Worm (Caenorhabditis elegans): Measurements from ENCODE around the gene C04G6.4.

C04G6.4 gene

DNA sequence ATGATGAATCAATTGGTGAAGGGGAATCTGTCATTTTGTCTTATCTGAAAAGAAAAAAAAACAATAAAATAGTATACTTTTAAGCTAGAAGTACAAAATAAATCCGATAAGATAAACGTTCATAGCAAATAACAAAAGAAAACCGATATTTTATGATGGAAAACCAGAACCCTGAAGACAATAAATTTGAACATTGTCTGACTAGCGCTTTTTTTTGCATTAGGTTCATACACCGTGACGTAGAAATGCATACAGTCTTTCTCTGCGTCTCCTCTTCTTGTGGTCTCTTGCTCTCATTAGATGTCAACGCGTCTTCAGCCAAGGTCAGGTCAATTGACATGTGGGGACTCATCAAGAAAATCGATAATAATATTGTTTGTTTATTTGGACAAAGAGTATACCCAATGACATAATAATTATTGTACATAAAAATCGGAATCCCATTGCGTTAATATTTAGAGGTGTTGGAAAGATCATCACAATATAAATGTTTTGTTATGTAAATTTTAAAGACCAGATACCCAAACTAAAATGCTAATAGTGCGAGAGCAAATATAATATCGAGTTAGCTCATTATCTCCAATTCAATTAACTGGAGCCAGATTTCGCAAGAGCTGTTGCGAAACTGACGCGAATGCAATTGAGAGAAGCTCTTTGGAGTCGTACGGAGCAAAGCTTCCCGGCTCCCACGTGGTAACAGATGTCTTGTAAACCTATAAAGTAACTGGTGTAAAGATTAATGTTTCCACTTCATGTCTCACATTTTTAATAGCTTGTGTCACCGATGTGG lies 1.9 kb downstream of the C04G6.4 start, which contains the start of gene dsh-2 (continued):
- TF ChIP-seq ceh-90 (tag; optimal IDR thresholded peaks at IDR 0.05) (peak; percentile 10), nhr-47 (tag; optimal IDR thresholded peaks at IDR 0.05) (peak; percentile 48), dpl-1 (GFP tag; optimal IDR thresholded peaks at IDR 0.05) (peak; percentile 69 to 83 (median 81)), lsy-2 (tag; optimal IDR thresholded peaks at IDR 0.05) (peak; percentile 72 to 76), zip-4 (GFP tag; optimal IDR thresholded peaks at IDR 0.05) (no peak), dsc-1 (tag; optimal IDR thresholded peaks at IDR 0.05) (no peak), skn-1 (tag; optimal IDR thresholded peaks at IDR 0.05) (peak; percentile 9), snu-23 (GFP tag; optimal IDR thresholded peaks at IDR 0.05) (peak; percentile 74), fkh-8 (tag; optimal IDR thresholded peaks at IDR 0.05) (no peak), mdl-1 (tag; optimal IDR thresholded peaks at IDR 0.05) (peak in 1 of 2 experiments; percentile 62), lin-14 (GFP tag; optimal IDR thresholded peaks at IDR 0.05) (peak; percentile 64), lin-35 (GFP tag; optimal IDR thresholded peaks at IDR 0.05) (peak; percentile 68 to 92), tbx-2 (tag; optimal IDR thresholded peaks at IDR 0.05) (peak; percentile 43), ztf-11 (tag; optimal IDR thresholded peaks at IDR 0.05) (peak in 1 of 2 experiments; percentile 10), blmp-1 (tag; optimal IDR thresholded peaks at IDR 0.05) (peak; percentile 69), efl-1 (optimal IDR thresholded peaks at IDR 0.05) (peak; percentile 72 to 82), efl-1 (GFP tag; optimal IDR thresholded peaks at IDR 0.05 in 1 of 2) (peak; percentile 82 to 98), rnt-1 (tag; optimal IDR thresholded peaks at IDR 0.05) (peak; percentile 45), aha-1 (tag; optimal IDR thresholded peaks at IDR 0.05) (no peak), nhr-77 (tag; optimal IDR thresholded peaks at IDR 0.05) (peak; percentile 32), C16A3.4 (tag; optimal IDR thresholded peaks at IDR 0.05) (peak; percentile 52), nhr-19 (GFP tag; conservative IDR thresholded peaks at IDR 0.05) (peak; percentile 30), swsn-7 (tag; optimal IDR thresholded peaks at IDR 0.05) (peak; percentile 40), grh-1 (GFP tag; IDR thresholded peaks at IDR 0.05) (peak; percentile 35; the same call in 1 of the 2 replicates), elt-3 (tag; optimal IDR thresholded peaks at IDR 0.05) (peak in 3 of 6 experiments; percentile 36 to 51 (median 41)), nhr-12 (tag; optimal IDR thresholded peaks at IDR 0.05) (no peak), mep-1 (tag; optimal IDR thresholded peaks at IDR 0.05) (peak; percentile 91), ceh-82 (tag; optimal IDR thresholded peaks at IDR 0.05) (peak in 1 of 3 experiments; percentile 15), elt-2 (tag; optimal IDR thresholded peaks at IDR 0.05) (peak; percentile 84), xbp-1 (tag; optimal IDR thresholded peaks at IDR 0.05) (peak; percentile 42), aly-2 (tag; optimal IDR thresholded peaks at IDR 0.05) (peak; percentile 32), nhr-20 (tag; optimal IDR thresholded peaks at IDR 0.05) (peak; percentile 70)

DNA sequence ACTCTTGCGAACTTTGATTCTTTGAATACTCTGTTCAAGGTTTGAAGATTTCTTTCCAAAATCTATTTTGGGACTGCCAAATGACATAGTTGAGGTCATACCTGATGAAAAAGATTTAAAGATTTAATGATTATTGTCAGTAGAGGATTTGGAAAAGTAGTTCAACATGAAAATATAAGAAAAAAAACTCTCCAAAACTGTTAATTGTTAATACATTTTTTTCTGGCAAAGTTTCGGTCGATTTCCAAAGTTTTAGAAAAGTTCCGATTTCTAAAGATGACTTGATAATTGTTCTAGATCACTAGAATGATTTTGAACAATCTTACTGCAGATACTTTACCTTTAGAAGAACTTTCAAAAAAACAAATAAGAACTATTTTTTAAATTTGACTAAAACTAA lies 12.0 kb downstream of the C04G6.4 start, which contains the start of gene C27A2.7:
Gene C27A2.7 (minus strand): TSS at position 101 of the 400 bp plus-strand sequence.
- TF ChIP-seq lin-15B (tag; optimal IDR thresholded peaks at IDR 0.05) (no peak), jun-1 (tag; optimal IDR thresholded peaks at IDR 0.05) (no peak), nhr-11 (tag; optimal IDR thresholded peaks at IDR 0.05) (no peak), unc-130 (tag; optimal IDR thresholded peaks at IDR 0.05) (no peak), blmp-1 (tag; optimal IDR thresholded peaks at IDR 0.05) (no peak), skn-1 (tag; optimal IDR thresholded peaks at IDR 0.05) (no peak), lir-3 (tag; optimal IDR thresholded peaks at IDR 0.05; ENCODE audit: poor library complexity) (no peak), aha-1 (tag; optimal IDR thresholded peaks at IDR 0.05) (no peak), aly-2 (tag; optimal IDR thresholded peaks at IDR 0.05) (no peak), fos-1 (tag; optimal IDR thresholded peaks at IDR 0.05) (no peak), tbx-2 (tag; optimal IDR thresholded peaks at IDR 0.05) (no peak)

DNA sequence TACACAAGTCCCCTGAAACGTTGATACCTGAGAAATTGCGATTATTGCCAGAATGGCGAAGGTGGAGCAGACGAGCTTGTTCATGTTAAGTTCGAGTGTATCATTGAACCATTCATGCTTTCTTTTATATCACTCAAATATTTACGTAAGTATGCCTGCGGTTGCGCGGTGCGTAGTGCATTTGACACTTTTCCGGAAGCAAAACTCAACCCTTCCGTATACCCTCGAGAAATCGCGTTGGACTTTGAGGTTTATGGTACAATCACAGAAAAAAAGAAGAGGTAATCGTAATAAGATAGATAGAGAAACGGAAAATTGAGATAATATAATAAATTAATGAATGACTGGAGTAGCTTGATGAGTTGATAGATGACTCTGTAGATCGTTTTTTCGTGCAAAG lies 13.7 kb downstream of the C04G6.4 start, which contains the start of gene idpb-2:
Gene idpb-2 (minus strand): TSS at position 101 of the 400 bp plus-strand sequence.
- TF ChIP-seq vab-15 (tag; optimal IDR thresholded peaks at IDR 0.05): no peak
- TF ChIP-seq snu-23 (GFP tag; optimal IDR thresholded peaks at IDR 0.05): no peak
- TF ChIP-seq mef-2 (tag; optimal IDR thresholded peaks at IDR 0.05): no peak
- no peak for TF ChIP-seq nhr-77 (tag; optimal IDR thresholded peaks at IDR 0.05)
